Worm (Caenorhabditis elegans): ENCODE results near the gene spp-6.

The spp-6 gene

DNA sequence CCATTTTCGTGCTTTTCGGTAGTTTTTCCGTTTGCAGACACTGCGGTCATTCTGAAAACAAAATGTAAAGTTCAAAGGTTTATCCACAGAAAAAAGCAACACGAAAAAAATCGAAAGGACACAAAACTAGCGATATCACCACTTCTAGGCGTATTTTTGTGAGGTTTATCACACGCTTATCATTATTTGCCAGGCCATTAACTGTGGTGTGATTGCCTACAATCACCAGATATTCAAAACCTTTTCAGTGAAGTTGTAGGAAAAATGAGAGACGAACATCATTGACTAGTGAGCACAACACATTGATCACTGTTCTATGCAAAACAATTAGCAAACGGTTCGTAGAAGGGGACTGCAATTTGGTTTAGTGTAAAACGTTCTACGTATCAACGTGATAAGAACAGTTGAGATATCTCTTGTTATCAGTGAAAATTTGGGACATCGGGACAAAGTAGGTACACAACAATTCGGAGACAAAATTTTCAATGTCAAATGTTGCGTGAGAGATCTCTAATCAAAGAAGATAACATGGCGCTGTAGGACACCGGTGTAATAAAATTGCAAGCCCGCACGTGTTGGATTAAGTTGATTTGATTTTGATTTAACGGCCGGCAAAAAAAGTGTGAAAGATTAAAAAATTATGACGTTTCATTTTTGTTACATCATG, 11.5 kb upstream of the spp-6 start, which contains the start of gene sur-5 (continued):
- TF ChIP-seq Y48G9A.11 (GFP tag; IDR thresholded peaks at IDR 0.05) (no peak), egl-43 (GFP tag; IDR thresholded peaks at IDR 0.05) (no peak), daf-16 (GFP tag; optimal IDR thresholded peaks at IDR 0.05) (no peak), daf-16 (tag; optimal IDR thresholded peaks at IDR 0.05) (peak; percentile 86), nhr-28 (tag; optimal IDR thresholded peaks at IDR 0.05) (peak; percentile 47), mep-1 (tag; optimal IDR thresholded peaks at IDR 0.05) (peak; percentile 30), mdl-1 (tag; optimal IDR thresholded peaks at IDR 0.05) (peak in 1 of 2 experiments; percentile 59), dve-1 (tag; optimal IDR thresholded peaks at IDR 0.05; ENCODE audit: insufficient read depth) (peak; percentile 74)

DNA sequence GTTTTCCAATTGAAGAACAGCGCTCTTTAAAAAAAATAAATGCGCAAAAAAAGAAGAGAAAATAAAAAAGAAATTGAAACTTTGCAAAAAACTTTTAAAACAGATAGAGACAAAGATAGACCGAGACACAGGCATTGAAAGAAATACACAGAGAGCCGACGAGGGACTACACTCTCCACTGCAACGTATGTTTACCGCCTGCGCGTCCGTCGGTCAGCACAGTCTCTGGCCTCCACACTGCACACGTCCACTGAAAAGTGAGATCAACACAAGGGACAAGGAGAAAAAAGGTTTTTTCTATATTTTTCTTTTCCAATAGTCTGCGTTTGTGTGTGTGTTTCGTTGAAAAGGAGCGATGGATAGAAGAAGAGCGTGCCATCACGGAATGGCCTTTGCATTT, 10.7 kb upstream of the spp-6 start:
- peak in 1 of 2 experiments; percentile 82 for TF ChIP-seq unc-62 (GFP tag; optimal IDR thresholded peaks at IDR 0.05 in 1 of 2)
- no peak for TF ChIP-seq unc-62 (tag; optimal IDR thresholded peaks at IDR 0.05)
- TF ChIP-seq Y48G9A.11 (GFP tag; IDR thresholded peaks at IDR 0.05) = no peak
- TF ChIP-seq daf-16 (GFP tag; optimal IDR thresholded peaks at IDR 0.05) = peak in 1 of 2 experiments; percentile 49
- TF ChIP-seq daf-16 (tag; optimal IDR thresholded peaks at IDR 0.05) = peak; percentile 64
- TF ChIP-seq vab-7 (GFP tag; IDR thresholded peaks at IDR 0.05) = no peak
- peak; percentile 16 to 65 for TF ChIP-seq lsy-2 (tag; optimal IDR thresholded peaks at IDR 0.05)
- TF ChIP-seq hlh-30 (tag; optimal IDR thresholded peaks at IDR 0.05; ENCODE audit: insufficient read depth) = peak; percentile 53
- TF ChIP-seq jun-1 (tag; optimal IDR thresholded peaks at IDR 0.05) = no peak
- peak; percentile 80 for TF ChIP-seq mep-1 (tag; optimal IDR thresholded peaks at IDR 0.05)
- peak; percentile 80 for TF ChIP-seq dve-1 (tag; optimal IDR thresholded peaks at IDR 0.05; ENCODE audit: insufficient read depth)
- peak; percentile 68; the same call in 1 of the 2 replicates for TF ChIP-seq tra-1 (GFP tag; IDR thresholded peaks at IDR 0.05)
- peak; percentile 93 for TF ChIP-seq nhr-28 (tag; optimal IDR thresholded peaks at IDR 0.05)
- peak; percentile 81 for TF ChIP-seq hlh-11 (tag; optimal IDR thresholded peaks at IDR 0.05)
- peak; percentile 69 for TF ChIP-seq mxl-3 (GFP tag; optimal IDR thresholded peaks at IDR 0.05)
- peak; percentile 53 for TF ChIP-seq mes-2 (tag; optimal IDR thresholded peaks at IDR 0.05; ENCODE audit: poor library complexity, severe bottlenecking)
- no peak for TF ChIP-seq egl-27 (tag; optimal IDR thresholded peaks at IDR 0.05)
- no peak for TF ChIP-seq nhr-48 (tag; optimal IDR thresholded peaks at IDR 0.05)
- no peak for TF ChIP-seq ztf-11 (tag; optimal IDR thresholded peaks at IDR 0.05)
- TF ChIP-seq ceh-20 (GFP tag; IDR thresholded peaks at IDR 0.05) = 0 out of 2 replicates have a peak, but pooled peaks have one; percentile 50
- peak in 1 of 2 experiments; percentile 20 for TF ChIP-seq hif-1 (tag; optimal IDR thresholded peaks at IDR 0.05)
- TF ChIP-seq rbr-2 (tag; optimal IDR thresholded peaks at IDR 0.05) = peak; percentile 49
- no peak for TF ChIP-seq ceh-44 (GFP tag; IDR thresholded peaks at IDR 0.05)
- TF ChIP-seq pha-4 (GFP tag; IDR thresholded peaks at IDR 0.05) = no peak
- peak; percentile 17 for TF ChIP-seq pha-4 (tag; optimal IDR thresholded peaks at IDR 0.05)
- peak; percentile 31 to 60 for TF ChIP-seq mdl-1 (tag; optimal IDR thresholded peaks at IDR 0.05)
- TF ChIP-seq aha-1 (tag) = peak; percentile 60
- peak; percentile 60 for TF ChIP-seq nhr-25 (tag; optimal IDR thresholded peaks at IDR 0.05; ENCODE audit: borderline replicate concordance, insufficient read depth)
- TF ChIP-seq F37D6.2 (tag; optimal IDR thresholded peaks at IDR 0.05) = no peak
- TF ChIP-seq cey-2 (tag; optimal IDR thresholded peaks at IDR 0.05; ENCODE audit: borderline replicate concordance, insufficient read depth) = no peak
- TF ChIP-seq snpc-4 (tag; optimal IDR thresholded peaks at IDR 0.05) = no peak
- TF ChIP-seq dmd-6 (GFP tag; IDR thresholded peaks at IDR 0.05) = peak; percentile 72
- no peak for TF ChIP-seq dmd-8 (GFP tag; IDR thresholded peaks at IDR 0.05)
- peak; percentile 66 for TF ChIP-seq hmg-1.1 (GFP tag; IDR thresholded peaks at IDR 0.05)
- no peak for TF ChIP-seq set-16 (GFP tag; IDR thresholded peaks at IDR 0.05)

DNA sequence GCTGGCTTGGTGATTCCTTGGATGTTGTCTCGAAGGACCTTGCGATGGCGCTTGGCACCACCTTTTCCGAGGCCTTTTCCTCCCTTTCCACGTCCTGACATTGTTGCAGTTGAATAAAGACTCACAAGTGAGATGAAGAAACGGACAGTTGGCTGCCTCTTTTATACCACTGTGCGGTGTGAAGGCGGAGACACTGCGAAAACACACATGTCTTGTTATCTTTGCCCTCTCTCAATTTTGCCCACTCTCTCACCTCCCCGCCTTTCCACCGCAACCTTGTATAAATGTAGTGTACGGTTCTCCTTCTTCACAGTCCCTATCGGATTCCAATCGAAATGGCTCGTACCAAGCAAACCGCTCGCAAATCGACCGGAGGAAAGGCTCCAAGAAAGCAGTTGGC, 7.4 kb upstream of the spp-6 start, which contains the start of the genes his-38 and his-40:
his-38 (minus strand) TSS at position 101 of the 400 bp plus-strand sequence.
his-40 (plus strand) TSS at position 336 of the 400 bp plus-strand sequence.
- no peak for TF ChIP-seq daf-16 (GFP tag; optimal IDR thresholded peaks at IDR 0.05)
- TF ChIP-seq daf-16 (tag; optimal IDR thresholded peaks at IDR 0.05) = peak; percentile 22
- TF ChIP-seq saeg-2 (GFP tag; IDR thresholded peaks at IDR 0.05) = no peak
